Worm (Caenorhabditis elegans) whole organism, midembryonic: ENCODE measurements around the gene prde-1.

Experiments used
- T22C8.4 ChIP-seq: fragments of 200-800 bp; sonication (Bioruptor generic); IDR thresholded peaks from 2 replicates; pipeline ENCODE4 v1.3.6; 2022; ENCODE audit warnings: missing genetic modification characterization, missing compliant biosample characterization
- med-1 ChIP-seq: sonication (generic microtip); optimal IDR thresholded peaks from 2 replicates; lab custom pipeline; 2017; ENCODE audit warnings: missing genetic modification characterization, mild to moderate bottlenecking, missing compliant biosample characterization, antibody characterized with exemption, missing genetic modification reagents; ENCODE audit not compliant: insufficient read depth
- ztf-23 ChIP-seq: fragments of 200-800 bp; sonication (Bioruptor generic); IDR thresholded peaks from 2 replicates; pipeline ENCODE4 v1.3.6; 2022; ENCODE audit warnings: missing genetic modification reagents, missing genetic modification characterization, missing compliant biosample characterization
- ztf-29 ChIP-seq: fragments of 200-800 bp; sonication (Bioruptor generic); IDR thresholded peaks from 2 replicates; pipeline ENCODE4 v1.3.6; 2022; ENCODE audit warnings: missing genetic modification reagents, missing genetic modification characterization, missing compliant biosample characterization

- TF ChIP-seq ztf-23 (GFP tag; lab: Robert Waterston, UW): no peak
- no peak for TF ChIP-seq med-1 (GFP tag; lab: Kevin White, UChicago)
- no peak for TF ChIP-seq ztf-29
- TF ChIP-seq T22C8.4 (GFP tag; lab: Robert Waterston, UW): no peak
Measured at ce11 chrV:15495169-15495568, 42.9 kb upstream of the prde-1 start, which contains the start of gene srh-219.
